Worm (Caenorhabditis elegans) whole organism, L4 larva: ENCODE data around the gene T03D3.5.

ENCODE experiments used
- T20F7.1 ChIP-seq: fragments of 200-800 bp; sonication (Bioruptor generic); optimal IDR thresholded peaks from 2 replicates; lab custom pipeline; 2018; ENCODE audit warnings: mild to moderate bottlenecking, missing genetic modification characterization, missing compliant biosample characterization
- ces-1 ChIP-seq: fragments of 150-350 bp; sonication (generic microtip); optimal IDR thresholded peaks from 4 replicates; lab custom pipeline; 2014; ENCODE audit warnings: missing biosample characterization, missing genetic modification reagents, missing genetic modification characterization
- hif-1 ChIP-seq, 2 experiments: sonication (generic microtip); optimal IDR thresholded peaks; 2 replicates each; lab custom pipeline; 2016 to 2017; ENCODE audit warnings: missing compliant biosample characterization in 2 of 2, missing genetic modification characterization in 2 of 2, missing genetic modification reagents in 2 of 2, missing genotype in 2 of 2, mild to moderate bottlenecking in 1 of 2
- hlh-30 ChIP-seq: sonication (generic microtip); optimal IDR thresholded peaks from 2 replicates; lab custom pipeline; 2017; ENCODE audit warnings: antibody characterized with exemption, mild to moderate bottlenecking, missing genetic modification characterization, missing compliant biosample characterization; ENCODE audit not compliant: insufficient read depth
- nhr-28 ChIP-seq: fragments of 150-350 bp; optimal IDR thresholded peaks from 2 replicates; lab custom pipeline; 2014; ENCODE audit warnings: missing biosample characterization, missing genetic modification characterization
- nhr-42 ChIP-seq: fragments of 200-800 bp; sonication (Bioruptor generic); IDR thresholded peaks from 2 replicates; pipeline ENCODE4 v1.3.6; 2022; ENCODE audit warnings: missing genetic modification characterization, missing compliant biosample characterization
- nhr-6 ChIP-seq: fragments of 150-350 bp; optimal IDR thresholded peaks from 2 replicates; lab custom pipeline; 2014; ENCODE audit warnings: missing biosample characterization, missing genetic modification characterization
- snpc-4 ChIP-seq: fragments of 150-350 bp; optimal IDR thresholded peaks from 2 replicates; lab custom pipeline; 2014; ENCODE audit warnings: missing biosample characterization, missing genetic modification characterization

DNA sequence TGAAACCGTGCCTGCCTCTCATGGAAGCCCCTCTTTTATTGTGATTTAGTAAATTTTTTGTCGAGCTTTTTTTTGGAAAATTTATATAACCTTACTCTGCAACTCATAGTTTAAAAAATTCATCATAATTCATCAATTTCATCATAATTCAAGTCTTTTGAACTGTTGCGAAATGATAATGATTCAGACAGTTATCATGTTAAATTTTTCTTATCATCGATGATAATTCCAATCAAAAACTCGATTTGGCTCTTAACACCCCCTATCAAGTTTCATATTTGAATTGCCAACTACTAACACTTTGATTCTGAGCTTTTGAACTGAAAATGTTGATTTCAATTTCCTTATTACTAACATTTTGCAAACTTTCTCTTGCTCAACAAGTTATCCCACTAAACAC lies 16.5 kb downstream of the T03D3.5 start, which contains the start of gene F54E2.1:
- TF ChIP-seq nhr-42 (GFP tag; lab: Robert Waterston, UW) (no peak), hif-1 (tag; optimal IDR thresholded peaks at IDR 0.05; lab: Kevin White, UChicago) (no peak), hlh-30 (tag; lab: Kevin White, UChicago) (no peak), nhr-28 (tag; lab: Kevin White, UChicago) (peak; percentile 69), nhr-6 (peak; percentile 44), T20F7.1 (GFP tag; lab: Kevin White, UChicago) (no peak), snpc-4 (no peak), ces-1 (GFP tag; lab: Kevin White, UChicago) (no peak)
